Worm (Caenorhabditis elegans): ENCODE results near the gene fbf-2.

Gene fbf-2

DNA sequence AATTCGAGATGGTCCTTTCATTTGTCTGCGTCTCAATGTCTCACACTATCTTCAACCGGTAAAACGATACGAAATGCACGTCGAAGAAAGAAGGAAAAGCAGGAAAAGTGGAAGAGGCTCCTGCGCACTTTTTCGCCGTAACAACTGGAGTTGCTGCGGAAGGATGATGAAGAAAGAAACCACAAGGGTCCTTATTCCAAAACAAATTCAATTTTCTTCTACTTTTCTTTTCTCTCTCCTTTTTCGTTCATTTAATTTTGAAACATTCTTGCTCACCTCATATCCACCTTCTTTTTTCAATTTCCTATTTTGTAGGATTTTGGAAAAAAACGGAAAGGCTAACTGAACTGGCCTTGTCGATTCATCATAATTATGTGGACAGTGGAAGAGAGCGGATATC, 29.3 kb upstream of the fbf-2 start:
- TF ChIP-seq ama-1 (optimal IDR thresholded peaks at IDR 0.05) (no peak), ama-1 (GFP tag; optimal IDR thresholded peaks at IDR 0.05) (no peak), lin-26 (GFP tag; IDR thresholded peaks at IDR 0.05) (no peak), F37B4.10 (GFP tag; IDR thresholded peaks at IDR 0.05) (no peak), ztf-18 (tag; optimal IDR thresholded peaks at IDR 0.05) (no peak), lsy-27 (tag; optimal IDR thresholded peaks at IDR 0.05; ENCODE audit: borderline replicate concordance, insufficient read depth) (no peak), let-607 (tag; optimal IDR thresholded peaks at IDR 0.05) (no peak), tbp1 (GFP tag; optimal IDR thresholded peaks at IDR 0.05) (no peak), nhr-27 (tag; optimal IDR thresholded peaks at IDR 0.05) (no peak), ztf-25 (GFP tag; IDR thresholded peaks at IDR 0.05) (no peak), nhr-120 (GFP tag; IDR thresholded peaks at IDR 0.05) (no peak), C17E4.6 (GFP tag; IDR thresholded peaks at IDR 0.05) (no peak), mxl-1 (tag; optimal IDR thresholded peaks at IDR 0.05) (no peak), lag-1 (GFP tag; IDR thresholded peaks at IDR 0.05) (no peak), F57C9.4 (tag; optimal IDR thresholded peaks at IDR 0.05) (no peak), Y53F4B.3 (GFP tag; IDR thresholded peaks at IDR 0.05) (no peak), attf-6 (GFP tag; IDR thresholded peaks at IDR 0.05) (no peak)

DNA sequence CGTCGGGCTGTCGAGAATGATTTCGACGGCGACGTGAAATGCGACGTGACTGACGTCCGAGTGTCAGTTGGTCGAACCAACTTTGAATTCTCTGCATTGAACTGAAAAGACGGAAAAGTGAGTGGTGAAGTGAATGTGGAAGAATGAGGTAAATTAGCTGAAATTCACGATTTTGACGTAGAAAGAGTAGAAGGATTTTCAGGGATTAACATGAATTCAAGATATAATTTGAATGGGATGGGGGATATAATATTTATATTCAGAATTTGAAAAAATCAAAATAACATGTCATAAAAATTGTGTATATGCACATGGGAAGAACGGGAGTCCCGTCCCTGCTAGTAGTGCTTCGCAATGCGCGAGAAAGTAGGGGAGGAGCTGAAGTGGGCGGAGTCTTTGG, 26.9 kb upstream of the fbf-2 start, which contains the start of gene C29H12.6:
Gene C29H12.6, minus strand, starts transcription at position 101 of the 400 bp plus-strand sequence.
- TF ChIP-seq ama-1 (optimal IDR thresholded peaks at IDR 0.05) (no peak), ama-1 (GFP tag; optimal IDR thresholded peaks at IDR 0.05) (no peak), ekl-4 (GFP tag; IDR thresholded peaks at IDR 0.05) (no peak), lag-1 (GFP tag; IDR thresholded peaks at IDR 0.05) (no peak), F57A8.1 (GFP tag; optimal IDR thresholded peaks at IDR 0.05) (no peak), lsl-1 (GFP tag; optimal IDR thresholded peaks at IDR 0.05) (no peak), ztf-26 (tag; optimal IDR thresholded peaks at IDR 0.05) (no peak), ceh-100 (GFP tag; IDR thresholded peaks at IDR 0.05) (no peak), nfya-2 (GFP tag; IDR thresholded peaks at IDR 0.05) (no peak), hmg-1.2 (GFP tag; IDR thresholded peaks at IDR 0.05) (no peak), hmg-20 (GFP tag; IDR thresholded peaks at IDR 0.05) (no peak)

DNA sequence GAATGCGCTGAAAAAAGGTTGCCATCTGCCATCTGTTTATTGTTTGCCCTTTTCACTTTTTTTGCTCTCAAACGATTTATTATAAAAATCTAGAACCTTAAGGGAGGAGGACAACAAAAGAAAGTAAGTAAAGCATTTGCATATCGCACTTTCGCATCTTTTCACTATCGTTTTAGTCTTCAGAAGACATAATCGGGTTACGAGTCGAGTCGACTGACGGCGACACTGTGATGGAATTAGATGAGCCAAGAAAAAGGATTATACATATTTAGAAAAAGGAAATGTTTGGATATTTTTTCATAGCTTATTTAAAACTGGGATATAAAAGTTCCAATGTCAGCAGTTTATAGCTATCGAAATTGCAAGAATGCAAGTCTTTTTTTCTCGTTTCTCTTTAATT, 25.4 kb upstream of the fbf-2 start:
- no peak for TF ChIP-seq xnd-1 (tag; optimal IDR thresholded peaks at IDR 0.05)
- TF ChIP-seq aptf-3 (GFP tag; IDR thresholded peaks at IDR 0.05): no peak
- no peak for TF ChIP-seq dpl-1 (GFP tag; optimal IDR thresholded peaks at IDR 0.05)
- TF ChIP-seq fkh-3 (tag; optimal IDR thresholded peaks at IDR 0.05): no peak
- no peak for TF ChIP-seq F57A8.1 (GFP tag; optimal IDR thresholded peaks at IDR 0.05)
- TF ChIP-seq snpc-1.1 (tag; optimal IDR thresholded peaks at IDR 0.05; ENCODE audit: insufficient read depth): no peak
- no peak for TF ChIP-seq D2030.7 (GFP tag; IDR thresholded peaks at IDR 0.05)
- no peak for TF ChIP-seq K12H6.12 (tag; optimal IDR thresholded peaks at IDR 0.05)
- TF ChIP-seq ceh-100 (GFP tag; IDR thresholded peaks at IDR 0.05): no peak
- TF ChIP-seq madf-10 (tag; optimal IDR thresholded peaks at IDR 0.05): no peak
- TF ChIP-seq gei-17 (GFP tag; optimal IDR thresholded peaks at IDR 0.05): no peak
- TF ChIP-seq C17E4.6 (GFP tag; IDR thresholded peaks at IDR 0.05): no peak
- TF ChIP-seq die-1 (tag; optimal IDR thresholded peaks at IDR 0.05): no peak
- no peak for TF ChIP-seq ztf-22 (GFP tag; optimal IDR thresholded peaks at IDR 0.05)
- TF ChIP-seq rec-8 (tag; optimal IDR thresholded peaks at IDR 0.05): no peak
- TF ChIP-seq zim-3 (tag; optimal IDR thresholded peaks at IDR 0.05): no peak
- no peak for TF ChIP-seq ceh-40 (GFP tag; IDR thresholded peaks at IDR 0.05)
